Fruit fly (Drosophila melanogaster) whole organism, embryonic: ENCODE data around the gene ND-30.

ENCODE experiments used
- Aef1 ChIP-seq: fragments of 200-800 bp; sonication (Bioruptor generic); IDR thresholded peaks from 3 replicates; pipeline ENCODE4 v1.3.6; 2022; ENCODE audit warnings: missing biosample characterization, missing genetic modification characterization
- Asciz ChIP-seq: fragments of 200-800 bp; sonication (Bioruptor generic); optimal IDR thresholded peaks from 2 replicates; lab custom pipeline; 2017; ENCODE audit warnings: missing biosample characterization, mild to moderate bottlenecking, missing genetic modification characterization, missing genetic modification reagents
- Awh ChIP-seq: fragments of 200-800 bp; sonication (Bioruptor generic); IDR thresholded peaks from 2 replicates; pipeline ENCODE4, ENCODE4 v1.3.6; 2022; ENCODE audit warnings: missing biosample characterization, missing genetic modification characterization
- BEAF-32 ChIP-seq: fragments of 200-800 bp; sonication (Bioruptor generic); optimal IDR thresholded peaks from 3 replicates; lab custom pipeline; 2017; ENCODE audit warnings: missing biosample characterization, missing genetic modification characterization, mild to moderate bottlenecking, moderate library complexity, missing genetic modification reagents
- Bgb ChIP-seq: fragments of 200-800 bp; sonication (Bioruptor generic); IDR thresholded peaks from 2 replicates; pipeline ENCODE4 v1.3.6; 2022; ENCODE audit warnings: missing biosample characterization, missing genetic modification characterization; ENCODE audit not compliant: partially characterized antibody
- Blimp-1 ChIP-seq: fragments of 200-800 bp; sonication (Bioruptor generic); optimal IDR thresholded peaks from 3 replicates; lab custom pipeline; 2018; ENCODE audit warnings: missing biosample characterization, missing genetic modification characterization, mild to moderate bottlenecking, moderate library complexity, missing genetic modification reagents
- CG10321 ChIP-seq: fragments of 200-800 bp; sonication (Bioruptor generic); IDR thresholded peaks from 2 replicates; pipeline ENCODE4 v1.3.6; 2022; ENCODE audit warnings: missing biosample characterization, missing genetic modification characterization
- CG11398 ChIP-seq: fragments of 200-800 bp; sonication (Bioruptor generic); optimal IDR thresholded peaks from 2 replicates; lab custom pipeline; 2016; ENCODE audit warnings: missing biosample characterization, missing genetic modification characterization
- CG12236 ChIP-seq: fragments of 200-800 bp; sonication (Bioruptor generic); optimal IDR thresholded peaks from 2 replicates; lab custom pipeline; 2016; ENCODE audit warnings: missing biosample characterization, missing genetic modification characterization
- CG13123 ChIP-seq: fragments of 200-800 bp; sonication (Bioruptor generic); optimal IDR thresholded peaks from 2 replicates; lab custom pipeline; 2016; ENCODE audit warnings: missing biosample characterization, missing genetic modification characterization
- CG15011 ChIP-seq: fragments of 200-800 bp; sonication (Bioruptor generic); optimal IDR thresholded peaks from 3 replicates; lab custom pipeline; 2018; ENCODE audit warnings: missing biosample characterization, mild to moderate bottlenecking, missing genetic modification characterization
- CG16813 ChIP-seq: fragments of 200-800 bp; sonication (Bioruptor generic); IDR thresholded peaks from 3 replicates; pipeline ENCODE4 v1.3.6; 2022; ENCODE audit warnings: missing biosample characterization, missing genetic modification characterization; ENCODE audit not compliant: partially characterized antibody
- CG17186 ChIP-seq: fragments of 200-800 bp; sonication (Bioruptor generic); optimal IDR thresholded peaks from 3 replicates; lab custom pipeline; 2017; ENCODE audit warnings: missing biosample characterization, missing genetic modification reagents, missing genetic modification characterization
- CG17328 ChIP-seq: fragments of 200-800 bp; sonication (Bioruptor generic); IDR thresholded peaks from 2 replicates; pipeline ENCODE4 v1.3.6; 2022; ENCODE audit warnings: missing biosample characterization, missing genetic modification characterization
- CG17612 ChIP-seq: fragments of 200-800 bp; sonication (Bioruptor generic); IDR thresholded peaks from 2 replicates; pipeline ENCODE4 v1.3.6; 2022; ENCODE audit warnings: missing biosample characterization, missing genetic modification characterization
- CG18764 ChIP-seq: fragments of 200-800 bp; sonication (Bioruptor generic); optimal IDR thresholded peaks from 3 replicates; lab custom pipeline; 2016; ENCODE audit warnings: missing biosample characterization, missing genetic modification characterization
- CG2202 ChIP-seq: fragments of 200-800 bp; sonication (Bioruptor generic); optimal IDR thresholded peaks from 2 replicates; lab custom pipeline; 2018; ENCODE audit warnings: missing biosample characterization, mild to moderate bottlenecking, missing genetic modification characterization
- CG32532 ChIP-seq: fragments of 200-800 bp; sonication (Bioruptor generic); IDR thresholded peaks from 2 replicates; pipeline ENCODE4 v1.3.6; 2022; ENCODE audit warnings: missing biosample characterization, missing genetic modification characterization
- CG3838 ChIP-seq: fragments of 200-800 bp; sonication (Bioruptor generic); optimal IDR thresholded peaks from 3 replicates; lab custom pipeline; 2016; ENCODE audit warnings: missing biosample characterization, missing genetic modification characterization
- CG7372 ChIP-seq: fragments of 200-800 bp; sonication (Bioruptor generic); IDR thresholded peaks from 2 replicates; pipeline ENCODE4 v1.3.6; 2022; ENCODE audit warnings: missing biosample characterization, missing genetic modification characterization
- CG8478 ChIP-seq: fragments of >200 bp; optimal IDR thresholded peaks from 2 replicates; lab custom pipeline; 2018
- CG9817 ChIP-seq: fragments of 200-800 bp; sonication (Bioruptor generic); optimal IDR thresholded peaks from 2 replicates; lab custom pipeline; 2018; ENCODE audit warnings: missing biosample characterization, mild to moderate bottlenecking, missing genetic modification characterization, moderate library complexity
- CG9876 ChIP-seq: fragments of 200-800 bp; sonication (Bioruptor generic); optimal IDR thresholded peaks from 2 replicates; lab custom pipeline; 2016; ENCODE audit warnings: missing biosample characterization, missing genetic modification characterization
- Dbx ChIP-seq: fragments of 200-800 bp; sonication (Bioruptor generic); IDR thresholded peaks from 3 replicates; pipeline ENCODE4 v1.3.6; 2022; ENCODE audit warnings: missing biosample characterization, missing genetic modification characterization
- Dip2 ChIP-seq: fragments of 200-800 bp; sonication (Bioruptor generic); IDR thresholded peaks from 2 replicates; pipeline ENCODE4 v1.3.6; 2022; ENCODE audit warnings: missing biosample characterization, missing genetic modification characterization
- Dref ChIP-seq: fragments of 200-800 bp; sonication (Bioruptor generic); IDR thresholded peaks from 2 replicates; pipeline ENCODE4 v1.3.6; 2022; ENCODE audit warnings: missing biosample characterization, missing genetic modification characterization
- Fer2 ChIP-seq: fragments of 200-800 bp; sonication (Bioruptor generic); optimal IDR thresholded peaks from 2 replicates; lab custom pipeline; 2018; ENCODE audit warnings: missing biosample characterization, mild to moderate bottlenecking, missing genetic modification characterization, moderate library complexity
- HHEX ChIP-seq: fragments of 200-800 bp; sonication (Bioruptor generic); optimal IDR thresholded peaks from 3 replicates; lab custom pipeline; 2017; ENCODE audit warnings: missing biosample characterization, mild to moderate bottlenecking, missing genetic modification characterization, missing genetic modification reagents
- HmgZ ChIP-seq: fragments of 200-800 bp; sonication (Bioruptor generic); optimal IDR thresholded peaks from 2 replicates; lab custom pipeline; 2018; ENCODE audit warnings: missing biosample characterization, mild to moderate bottlenecking, missing genetic modification characterization
- Hmr ChIP-seq: fragments of 200-800 bp; sonication (Bioruptor generic); optimal IDR thresholded peaks from 3 replicates; lab custom pipeline; 2017; ENCODE audit warnings: mild to moderate bottlenecking, missing biosample characterization, missing genetic modification reagents, missing genetic modification characterization
- Hsf ChIP-seq: fragments of 200-800 bp; sonication (Bioruptor generic); optimal IDR thresholded peaks from 3 replicates; lab custom pipeline; 2016; ENCODE audit warnings: missing biosample characterization, missing genetic modification characterization
- Lim3 ChIP-seq: fragments of 200-800 bp; sonication (Bioruptor generic); IDR thresholded peaks from 2 replicates; pipeline ENCODE4 v1.3.6; 2022; ENCODE audit warnings: missing biosample characterization, missing genetic modification characterization
- Meics ChIP-seq: fragments of 200-800 bp; sonication (Bioruptor generic); optimal IDR thresholded peaks from 2 replicates; lab custom pipeline; 2017; ENCODE audit warnings: missing biosample characterization, mild to moderate bottlenecking, missing genetic modification characterization
- Neu2 ChIP-seq: fragments of 200-800 bp; sonication (Bioruptor generic); optimal IDR thresholded peaks from 3 replicates; lab custom pipeline; 2016; ENCODE audit warnings: missing biosample characterization, missing genetic modification characterization, borderline replicate concordance
- Sin3A ChIP-seq: fragments of >200 bp; optimal IDR thresholded peaks from 2 replicates; lab custom pipeline; 2018
- Six4 ChIP-seq: fragments of 200-800 bp; sonication (Bioruptor generic); optimal IDR thresholded peaks from 2 replicates; lab custom pipeline; 2016; ENCODE audit warnings: missing biosample characterization, missing genetic modification characterization
- ap ChIP-seq: fragments of 200-800 bp; sonication (Bioruptor generic); IDR thresholded peaks from 2 replicates; pipeline ENCODE4 v1.3.6; 2022; ENCODE audit warnings: missing biosample characterization, missing genetic modification characterization
- az2 ChIP-seq: fragments of 200-800 bp; sonication (Bioruptor generic); optimal IDR thresholded peaks from 3 replicates; lab custom pipeline; 2016; ENCODE audit warnings: missing biosample characterization, missing genetic modification characterization
- chif ChIP-seq, 2 experiments: fragments of 200-800 bp; sonication (Bioruptor generic); optimal IDR thresholded peaks; 3 replicates each; lab custom pipeline; 2016; ENCODE audit warnings: missing biosample characterization in 2 of 2, missing genetic modification characterization in 2 of 2
- dysf ChIP-seq: fragments of 200-800 bp; sonication (Bioruptor generic); IDR thresholded peaks from 3 replicates; pipeline ENCODE4 v1.3.6; 2022; ENCODE audit warnings: missing biosample characterization, missing genetic modification characterization
- gsb ChIP-seq: fragments of 200-800 bp; sonication (Bioruptor generic); IDR thresholded peaks from 2 replicates; pipeline ENCODE4 v1.3.6; 2022; ENCODE audit warnings: missing biosample characterization, missing genetic modification characterization
- lola ChIP-seq, 3 experiments: fragments of >200 bp in 2 of 3; fragments of 200-800 bp in 1 of 3; sonication (Bioruptor generic) in 1 of 3; optimal IDR thresholded peaks; 2 replicates each; lab custom pipeline; 2017 to 2019; ENCODE audit warnings: missing biosample characterization in 3 of 3, missing genetic modification characterization in 3 of 3, mild to moderate bottlenecking in 1 of 3, moderate library complexity in 1 of 3
- luna ChIP-seq: fragments of 200-800 bp; sonication (Bioruptor generic); optimal IDR thresholded peaks from 2 replicates; lab custom pipeline; 2016; ENCODE audit warnings: missing biosample characterization, missing genetic modification characterization
- mam ChIP-seq: fragments of 200-800 bp; sonication (Bioruptor generic); optimal IDR thresholded peaks from 3 replicates; lab custom pipeline; 2016; ENCODE audit warnings: missing biosample characterization, missing genetic modification characterization
- pfk ChIP-seq: fragments of 200-800 bp; sonication (Bioruptor generic); optimal IDR thresholded peaks from 2 replicates; lab custom pipeline; 2018; ENCODE audit warnings: missing biosample characterization, mild to moderate bottlenecking, missing genetic modification characterization, moderate library complexity
- scrt ChIP-seq: fragments of 200-800 bp; sonication (Bioruptor generic); optimal IDR thresholded peaks from 2 replicates; lab custom pipeline; 2018; ENCODE audit warnings: missing biosample characterization, mild to moderate bottlenecking, missing genetic modification characterization, moderate library complexity
- slbo ChIP-seq: fragments of 200-800 bp; sonication (Bioruptor generic); IDR thresholded peaks from 2 replicates; pipeline ENCODE4 v1.3.6; 2022; ENCODE audit warnings: missing biosample characterization, missing genetic modification characterization
- sob ChIP-seq: fragments of 200-800 bp; sonication (Bioruptor generic); IDR thresholded peaks from 2 replicates; pipeline ENCODE4 v1.3.6; 2022; ENCODE audit warnings: missing biosample characterization, missing genetic modification characterization
- sr ChIP-seq: fragments of 200-800 bp; sonication (Bioruptor generic); IDR thresholded peaks from 3 replicates; pipeline ENCODE4 v1.3.6; 2022; ENCODE audit warnings: missing biosample characterization, missing genetic modification characterization
- stc ChIP-seq: fragments of 200-800 bp; sonication (Bioruptor generic); IDR thresholded peaks from 2 replicates; pipeline ENCODE4 v1.3.6; 2022; ENCODE audit warnings: missing biosample characterization, missing genetic modification characterization
- tna ChIP-seq: fragments of 200-800 bp; sonication (Bioruptor generic); IDR thresholded peaks from 2 replicates; pipeline ENCODE4 v1.3.6; 2022; ENCODE audit warnings: missing biosample characterization, missing genetic modification characterization; ENCODE audit not compliant: partially characterized antibody
- wdn ChIP-seq: fragments of 200-800 bp; sonication (Bioruptor generic); IDR thresholded peaks from 2 replicates; pipeline ENCODE4 v1.3.6; 2022; ENCODE audit warnings: missing biosample characterization, missing genetic modification characterization

Gene ND-30

DNA sequence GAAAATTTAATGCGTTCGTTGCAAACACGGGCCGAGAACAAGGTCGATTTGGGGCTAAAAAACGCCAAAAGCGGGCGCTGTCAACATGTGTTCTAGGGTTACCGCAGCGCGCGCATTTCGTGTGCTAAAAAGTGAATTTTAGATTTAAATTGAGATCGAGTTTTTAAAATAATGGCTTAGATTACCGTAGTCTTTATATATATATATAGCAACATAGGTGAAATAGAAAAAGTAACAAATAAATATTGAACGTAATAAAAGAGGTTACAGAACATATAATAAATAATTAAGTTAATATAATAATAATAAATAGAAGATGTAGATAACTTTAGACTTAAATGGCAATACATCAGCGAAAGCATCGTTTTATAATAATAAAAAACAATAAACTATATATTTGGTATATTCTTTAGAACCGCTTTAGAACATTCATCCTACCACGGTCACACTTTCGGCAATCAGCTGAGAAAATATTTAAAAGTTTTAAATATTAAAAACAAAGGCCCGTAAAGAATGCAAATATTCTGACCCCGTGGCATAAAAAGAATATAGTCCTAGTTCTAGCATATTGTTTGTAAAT is 15.9 kb downstream of the ND-30 start, which contains the start of the genes CG11537 and Alg2 (continued):
- peak; percentile 23; the same call in 1 of the 2 replicates for TF ChIP-seq ap (GFP tag; lab: Robert Waterston, UW)
- peak; percentile 56 for TF ChIP-seq scrt
- no peak for TF ChIP-seq Six4
- TF ChIP-seq CG17612 (GFP tag; lab: Robert Waterston, UW) = no peak
- TF ChIP-seq Awh (GFP tag; lab: Robert Waterston, UW) = no peak
- TF ChIP-seq CG8478 (lab: Kevin White, UChicago) = no peak
- TF ChIP-seq CG17186 (GFP tag; lab: Kevin White, UChicago) = peak; percentile 24
- no peak for TF ChIP-seq gsb
- no peak for TF ChIP-seq Dip2
- no peak for TF ChIP-seq CG12236 (GFP tag; lab: Kevin White, UChicago)
- TF ChIP-seq wdn (GFP tag; lab: Robert Waterston, UW) = no peak
- peak; percentile 27; the same call in 1 of the 3 replicates for TF ChIP-seq dysf
- TF ChIP-seq BEAF-32 (GFP tag; lab: Kevin White, UChicago) = peak; percentile 22
- peak; percentile 13 for TF ChIP-seq az2 (GFP tag; lab: Kevin White, UChicago)
- TF ChIP-seq sob = no peak
- no peak for TF ChIP-seq Hsf (GFP tag; lab: Kevin White, UChicago)
- no peak for TF ChIP-seq Neu2
- TF ChIP-seq Meics (GFP tag; lab: Kevin White, UChicago) = peak; percentile 39
- TF ChIP-seq stc (GFP tag; lab: Robert Waterston, UW) = no peak
- no peak for TF ChIP-seq pfk (GFP tag; lab: Kevin White, UChicago)
- TF ChIP-seq CG10321 (GFP tag; lab: Robert Waterston, UW) = no peak
- TF ChIP-seq tna (GFP tag; lab: Robert Waterston, UW) = no peak
- TF ChIP-seq mam (GFP tag; lab: Kevin White, UChicago) = peak; percentile 15
- peak; percentile 4 for TF ChIP-seq Fer2 (tag; lab: Kevin White, UChicago)
- TF ChIP-seq Dbx (GFP tag; lab: Robert Waterston, UW) = no peak
- TF ChIP-seq CG16813 (GFP tag; lab: Robert Waterston, UW) = no peak
- no peak for TF ChIP-seq Asciz (GFP tag; lab: Kevin White, UChicago)
- no peak for TF ChIP-seq CG18764 (GFP tag; lab: Kevin White, UChicago)
- TF ChIP-seq Aef1 (GFP tag; lab: Robert Waterston, UW) = no peak
- no peak for TF ChIP-seq CG15011 (GFP tag; lab: Kevin White, UChicago)
- TF ChIP-seq Bgb (GFP tag; lab: Robert Waterston, UW) = no peak
- TF ChIP-seq Hmr (GFP tag; lab: Kevin White, UChicago) = no peak
- TF ChIP-seq Sin3A = no peak
- no peak for TF ChIP-seq HmgZ (tag; lab: Kevin White, UChicago)
- TF ChIP-seq CG9876 (GFP tag; lab: Kevin White, UChicago) = no peak
- no peak for TF ChIP-seq CG9817
- peak; percentile 21 for TF ChIP-seq Blimp-1 (GFP tag; lab: Kevin White, UChicago)
- peak; percentile 12 for TF ChIP-seq HHEX (GFP tag; lab: Kevin White, UChicago)
- no peak for TF ChIP-seq CG11398 (GFP tag; lab: Kevin White, UChicago)
- TF ChIP-seq Lim3 (GFP tag; lab: Robert Waterston, UW) = no peak
- no peak for TF ChIP-seq luna (GFP tag; lab: Kevin White, UChicago)
- no peak for TF ChIP-seq lola (GFP tag; optimal IDR thresholded peaks at IDR 0.05; lab: Kevin White, UChicago)
- no peak for TF ChIP-seq CG2202 (tag; lab: Kevin White, UChicago)
- no peak for TF ChIP-seq CG7372 (GFP tag; lab: Robert Waterston, UW)
- TF ChIP-seq CG13123 = no peak
- TF ChIP-seq CG32532 (GFP tag; lab: Robert Waterston, UW) = peak; percentile 52
- no peak for TF ChIP-seq CG17328
- TF ChIP-seq chif (GFP tag; optimal IDR thresholded peaks at IDR 0.05; lab: Kevin White, UChicago) = no peak
- peak; percentile 75 for TF ChIP-seq slbo (GFP tag; lab: Robert Waterston, UW)
- no peak for TF ChIP-seq sr (GFP tag; lab: Robert Waterston, UW)
- TF ChIP-seq CG3838 (GFP tag; lab: Kevin White, UChicago) = no peak
- TF ChIP-seq Dref (GFP tag; lab: Robert Waterston, UW) = no peak
